Fruit fly (Drosophila melanogaster): Measurements from ENCODE around the gene CG14985.
A peak's percentile ranks its signal among the peaks of the same experiment; 100 is the strongest.

CG14985 gene

DNA sequence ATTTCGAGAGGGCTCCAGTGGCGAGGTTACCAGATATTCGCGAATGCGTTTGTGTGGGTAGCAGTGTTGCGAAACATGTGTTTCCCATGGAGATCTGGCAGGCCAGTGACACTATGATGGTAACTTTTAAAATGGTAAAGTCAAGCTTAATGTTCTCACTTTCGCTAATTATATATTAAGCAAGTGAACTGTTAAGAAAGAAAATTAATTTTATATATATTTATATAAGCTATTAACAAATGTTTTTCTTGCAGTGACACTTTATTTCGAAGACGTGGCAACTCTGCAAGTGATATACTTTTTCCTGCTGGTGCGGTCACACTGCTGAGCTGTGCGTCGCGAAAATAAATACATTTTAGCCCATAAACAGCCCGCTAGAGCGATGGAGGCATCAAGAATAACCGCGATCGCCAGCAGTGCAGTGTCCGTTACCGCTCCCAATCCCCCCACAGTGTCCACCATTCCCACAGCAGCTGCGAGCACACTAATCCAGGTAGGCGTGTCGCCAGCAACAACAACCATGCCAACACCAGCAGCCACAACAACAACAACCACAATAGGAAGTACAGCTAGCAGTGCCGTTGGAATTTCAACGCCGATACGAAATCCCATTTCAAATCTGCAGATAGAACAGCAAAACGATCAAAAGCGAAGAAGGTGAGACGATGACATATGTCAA lies 37.1 kb downstream of the CG14985 start, which contains the start of the genes CG11593 and Rcd5 (continued):
- peak; percentile 52; the same call in 1 of the 2 replicates for TF ChIP-seq CG10321 (GFP tag; IDR thresholded peaks at IDR 0.05)
- TF ChIP-seq CG10543 (GFP tag; optimal IDR thresholded peaks at IDR 0.05): no peak
- no peak for TF ChIP-seq CG2129 (GFP tag; IDR thresholded peaks at IDR 0.05; ENCODE audit: partially characterized antibody)
- TF ChIP-seq CG10462 (GFP tag; optimal IDR thresholded peaks at IDR 0.05): no peak
- peak; percentile 94 for TF ChIP-seq row (GFP tag; IDR thresholded peaks at IDR 0.05)
- TF ChIP-seq Dref (GFP tag; IDR thresholded peaks at IDR 0.05): 0 out of 2 replicates have a peak, but pooled peaks have one; percentile 31
- no peak for TF ChIP-seq tna (GFP tag; IDR thresholded peaks at IDR 0.05; ENCODE audit: partially characterized antibody)
- peak; percentile 6 for TF ChIP-seq CG31388 (GFP tag; optimal IDR thresholded peaks at IDR 0.05)
- peak; percentile 44 for TF ChIP-seq BEAF-32 (GFP tag; optimal IDR thresholded peaks at IDR 0.05)
- TF ChIP-seq ewg (GFP tag; optimal IDR thresholded peaks at IDR 0.05): peak; percentile 32
- TF ChIP-seq klu (GFP tag; IDR thresholded peaks at IDR 0.05): peak; percentile 54; the same call in 1 of the 2 replicates
- TF ChIP-seq Gug (GFP tag; IDR thresholded peaks at IDR 0.05): peak; percentile 85
- peak; percentile 8 for TF ChIP-seq CG34376 (GFP tag; optimal IDR thresholded peaks at IDR 0.05)
- TF ChIP-seq en (GFP tag; optimal IDR thresholded peaks at IDR 0.05): no peak
- TF ChIP-seq NFAT (GFP tag; IDR thresholded peaks at IDR 0.05): peak; percentile 81
- no peak for TF ChIP-seq bbx (GFP tag; IDR thresholded peaks at IDR 0.05; ENCODE audit: partially characterized antibody)
- peak; percentile 73 for TF ChIP-seq ara (GFP tag; IDR thresholded peaks at IDR 0.05)
- peak; percentile 47 for TF ChIP-seq tio (GFP tag; optimal IDR thresholded peaks at IDR 0.05)
- TF ChIP-seq ap (GFP tag; IDR thresholded peaks at IDR 0.05): peak; percentile 40; the same call in 1 of the 2 replicates
- TF ChIP-seq Antp (GFP tag; optimal IDR thresholded peaks at IDR 0.05): peak; percentile 38
- TF ChIP-seq ems (GFP tag; optimal IDR thresholded peaks at IDR 0.05): no peak
- no peak for TF ChIP-seq CG7839 (tag; optimal IDR thresholded peaks at IDR 0.05)
- peak; percentile 32 for TF ChIP-seq slou (GFP tag; optimal IDR thresholded peaks at IDR 0.05)
- peak; percentile 57; the same call in 1 of the 2 replicates for TF ChIP-seq seq (GFP tag; IDR thresholded peaks at IDR 0.05)
- no peak for TF ChIP-seq CG31441 (GFP tag; IDR thresholded peaks at IDR 0.05)
- TF ChIP-seq CG7372 (GFP tag; IDR thresholded peaks at IDR 0.05): peak; percentile 79
- TF ChIP-seq Ets65A (GFP tag): peak; percentile 51
- TF ChIP-seq unc-4 (GFP tag; IDR thresholded peaks at IDR 0.05; ENCODE audit: partially characterized antibody): no peak
- peak; percentile 73 for TF ChIP-seq Ada2b (GFP tag; IDR thresholded peaks at IDR 0.05)
- TF ChIP-seq Aef1 (GFP tag; IDR thresholded peaks at IDR 0.05): peak; percentile 90
- peak; percentile 70 for TF ChIP-seq CG15514 (GFP tag; optimal IDR thresholded peaks at IDR 0.05)
- TF ChIP-seq CG4424 (GFP tag; optimal IDR thresholded peaks at IDR 0.05): peak; percentile 64
- TF ChIP-seq CG2116 (GFP tag; optimal IDR thresholded peaks at IDR 0.05): peak; percentile 70
- no peak for TF ChIP-seq kni (GFP tag; optimal IDR thresholded peaks at IDR 0.05)
- TF ChIP-seq CG4360 (GFP tag; IDR thresholded peaks at IDR 0.05): peak; percentile 100
- peak; percentile 6 for TF ChIP-seq CG8944 (GFP tag; optimal IDR thresholded peaks at IDR 0.05)
- TF ChIP-seq Xbp1 (GFP tag; optimal IDR thresholded peaks at IDR 0.05): peak; percentile 78
- TF ChIP-seq gt (GFP tag; IDR thresholded peaks at IDR 0.05): peak; percentile 41; the same call in 1 of the 2 replicates
- TF ChIP-seq CG6175 (GFP tag; IDR thresholded peaks at IDR 0.05): peak; percentile 70; the same call in 2 of the 3 replicates
- peak; percentile 81 for TF ChIP-seq wdn (GFP tag; IDR thresholded peaks at IDR 0.05)
- no peak for TF ChIP-seq Bdp1 (GFP tag; optimal IDR thresholded peaks at IDR 0.05)
- no peak for TF ChIP-seq Nf-YB (GFP tag; optimal IDR thresholded peaks at IDR 0.05)
- peak; percentile 29 for TF ChIP-seq chn (GFP tag; optimal IDR thresholded peaks at IDR 0.05)
- TF ChIP-seq maf-S (GFP tag; optimal IDR thresholded peaks at IDR 0.05): peak; percentile 8
- no peak for TF ChIP-seq BtbVII (GFP tag; optimal IDR thresholded peaks at IDR 0.05)
- TF ChIP-seq CG7745 (tag; optimal IDR thresholded peaks at IDR 0.05): no peak
- TF ChIP-seq CG7928 (GFP tag; optimal IDR thresholded peaks at IDR 0.05): peak; percentile 31
- TF ChIP-seq CG10366 (GFP tag; IDR thresholded peaks at IDR 0.05): peak; percentile 82
- TF ChIP-seq ERR (GFP tag; optimal IDR thresholded peaks at IDR 0.05): no peak
- no peak for TF ChIP-seq sim (GFP tag; IDR thresholded peaks at IDR 0.05)

Measured in whole organism, embryonic.